Fruit fly (Drosophila melanogaster) whole organism: ENCODE results near the gene salr.

Source experiments
- CG8478 ChIP-seq: fragments of >200 bp; optimal IDR thresholded peaks from 2 replicates; lab custom pipeline; 2018; ENCODE audit warnings: inconsistent platforms
- Dll ChIP-seq: fragments of >200 bp; optimal IDR thresholded peaks from 2 replicates; lab custom pipeline; 2017
- EcR ChIP-seq, 2 experiments: fragments of >200 bp; optimal IDR thresholded peaks; 2 replicates each; lab custom pipeline; 2017; ENCODE audit warnings: missing biosample characterization in 2 of 2, missing genetic modification characterization in 2 of 2, missing genetic modification reagents in 2 of 2
- pan ChIP-seq: fragments of >200 bp; optimal IDR thresholded peaks from 2 replicates; lab custom pipeline; 2017
- psq ChIP-seq: fragments of >200 bp; optimal IDR thresholded peaks from 2 replicates; lab custom pipeline; 2017
- usp ChIP-seq: fragments of >200 bp; optimal IDR thresholded peaks from 2 replicates; lab custom pipeline; 2017; ENCODE audit warnings: missing biosample characterization, missing genetic modification characterization, mixed read lengths

salr gene

dm6 chr2L:11338219-11338618 lies 20.5 kb upstream of the salr start:
- TF ChIP-seq CG8478 (lab: Kevin White, UChicago) (no peak), EcR (GFP tag; optimal IDR thresholded peaks at IDR 0.05; lab: Kevin White, UChicago) (no peak), psq (lab: Kevin White, UChicago) (no peak), Dll (lab: Kevin White, UChicago) (no peak), usp (no peak), pan (lab: Kevin White, UChicago) (no peak)

- TF ChIP-seq CG8478 (lab: Kevin White, UChicago) (no peak), usp (no peak), pan (lab: Kevin White, UChicago) (no peak), psq (lab: Kevin White, UChicago) (no peak), Dll (lab: Kevin White, UChicago) (no peak), EcR (GFP tag; optimal IDR thresholded peaks at IDR 0.05; lab: Kevin White, UChicago) (no peak)
Measured at dm6 chr2L:11340938-11341337, 17.7 kb upstream of the salr start.

- TF ChIP-seq Dll (lab: Kevin White, UChicago) (no peak), CG8478 (lab: Kevin White, UChicago) (no peak), EcR (GFP tag; optimal IDR thresholded peaks at IDR 0.05; lab: Kevin White, UChicago) (no peak), usp (no peak), psq (lab: Kevin White, UChicago) (no peak), pan (lab: Kevin White, UChicago) (no peak)
Measured at dm6 chr2L:11343218-11343617, 15.5 kb upstream of the salr start, which contains the start of gene CG14926. Gene CG14926, minus strand, starts transcription at chr2L:11343318.

dm6 chr2L:11343935-11344334 lies 14.7 kb upstream of the salr start:
- no peak for TF ChIP-seq EcR (GFP tag; optimal IDR thresholded peaks at IDR 0.05; lab: Kevin White, UChicago)
- TF ChIP-seq pan (lab: Kevin White, UChicago) = no peak
- no peak for TF ChIP-seq psq (lab: Kevin White, UChicago)
- TF ChIP-seq Dll (lab: Kevin White, UChicago) = no peak
- no peak for TF ChIP-seq CG8478 (lab: Kevin White, UChicago)
- no peak for TF ChIP-seq usp

dm6 chr2L:11345069-11345468 lies 13.6 kb upstream of the salr start:
- TF ChIP-seq CG8478 (lab: Kevin White, UChicago) = no peak
- no peak for TF ChIP-seq usp
- no peak for TF ChIP-seq EcR (GFP tag; optimal IDR thresholded peaks at IDR 0.05; lab: Kevin White, UChicago)
- no peak for TF ChIP-seq pan (lab: Kevin White, UChicago)
- no peak for TF ChIP-seq Dll (lab: Kevin White, UChicago)
- TF ChIP-seq psq (lab: Kevin White, UChicago) = no peak

- TF ChIP-seq Dll (lab: Kevin White, UChicago) (no peak), usp (no peak), psq (lab: Kevin White, UChicago) (no peak), pan (lab: Kevin White, UChicago) (no peak), CG8478 (lab: Kevin White, UChicago) (no peak), EcR (GFP tag; optimal IDR thresholded peaks at IDR 0.05; lab: Kevin White, UChicago) (no peak)
Measured at dm6 chr2L:11347052-11347758, 11.5 kb upstream of the salr start.

- no peak for TF ChIP-seq CG8478 (lab: Kevin White, UChicago)
- no peak for TF ChIP-seq usp
- TF ChIP-seq psq (lab: Kevin White, UChicago) = no peak
- TF ChIP-seq Dll (lab: Kevin White, UChicago) = no peak
- no peak for TF ChIP-seq pan (lab: Kevin White, UChicago)
- no peak for TF ChIP-seq EcR (GFP tag; optimal IDR thresholded peaks at IDR 0.05; lab: Kevin White, UChicago)
Measured at dm6 chr2L:11356918-11357317, 1.8 kb upstream of the salr start.

- TF ChIP-seq CG8478 (lab: Kevin White, UChicago) = no peak
- TF ChIP-seq usp = no peak
- TF ChIP-seq pan (lab: Kevin White, UChicago) = no peak
- TF ChIP-seq Dll (lab: Kevin White, UChicago) = no peak
- TF ChIP-seq psq (lab: Kevin White, UChicago) = no peak
- TF ChIP-seq EcR (GFP tag; optimal IDR thresholded peaks at IDR 0.05; lab: Kevin White, UChicago) = no peak
Measured at dm6 chr2L:11359193-11359592, 520 bp downstream of the salr start.

- no peak for TF ChIP-seq pan (lab: Kevin White, UChicago)
- TF ChIP-seq EcR (GFP tag; optimal IDR thresholded peaks at IDR 0.05; lab: Kevin White, UChicago) = no peak
Measured at dm6 chr2L:11384747-11385146, 26.1 kb downstream of the salr start.

dm6 chr2L:11386379-11387017 lies 27.8 kb downstream of the salr start:
- TF ChIP-seq CG8478 (lab: Kevin White, UChicago) (no peak), EcR (GFP tag; optimal IDR thresholded peaks at IDR 0.05; lab: Kevin White, UChicago) (no peak), pan (lab: Kevin White, UChicago) (no peak), psq (lab: Kevin White, UChicago) (no peak)

dm6 chr2L:11387691-11388090 lies 29.0 kb downstream of the salr start:
- TF ChIP-seq Dll (lab: Kevin White, UChicago) (no peak), psq (lab: Kevin White, UChicago) (no peak), EcR (GFP tag; optimal IDR thresholded peaks at IDR 0.05; lab: Kevin White, UChicago) (no peak), usp (no peak), CG8478 (lab: Kevin White, UChicago) (no peak), pan (lab: Kevin White, UChicago) (no peak)

- TF ChIP-seq EcR (GFP tag; optimal IDR thresholded peaks at IDR 0.05; lab: Kevin White, UChicago) (no peak), psq (lab: Kevin White, UChicago) (no peak), CG8478 (lab: Kevin White, UChicago) (no peak), pan (lab: Kevin White, UChicago) (no peak), Dll (lab: Kevin White, UChicago) (no peak)
Measured at dm6 chr2L:11394099-11394498, 35.4 kb downstream of the salr start.
